Worm (Caenorhabditis elegans): ENCODE measurements around the gene F21C10.1.
A peak's percentile ranks its signal among the peaks of the same experiment; 100 is the strongest.
"Not testable (repeated sequence)": the region's sequence is repeated elsewhere in the genome, so short reads cannot be mapped to it uniquely, and the experiment has no call there.

Gene F21C10.1

DNA sequence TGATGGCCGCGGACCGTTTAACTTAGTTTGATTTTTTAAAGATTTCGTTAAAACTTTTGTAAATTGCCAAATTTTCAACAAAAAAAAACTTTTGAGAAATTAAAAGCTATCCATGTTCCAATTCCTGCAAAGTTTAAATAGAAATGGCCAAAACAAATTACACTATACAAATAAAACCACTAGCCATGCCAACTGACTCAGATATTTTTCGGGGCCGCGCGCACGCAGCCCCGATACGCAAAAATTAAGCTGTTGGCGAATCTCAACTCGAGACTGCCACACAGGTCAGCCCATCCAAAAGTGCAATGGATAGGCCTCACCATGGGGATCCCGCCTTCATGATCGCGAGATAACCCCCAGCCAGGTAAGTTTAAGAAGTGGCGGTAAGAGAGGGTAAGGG lies 45.5 kb upstream of the F21C10.1 start:
- peak; percentile 53; the same call in 1 of the 2 replicates for TF ChIP-seq egl-43 (GFP tag; IDR thresholded peaks at IDR 0.05)
- peak; percentile 44; the same call in 1 of the 2 replicates for TF ChIP-seq lin-38 (GFP tag; IDR thresholded peaks at IDR 0.05)
- TF ChIP-seq ctbp-1 (GFP tag; IDR thresholded peaks at IDR 0.05) = peak; percentile 64; the same call in 1 of the 2 replicates
- TF ChIP-seq set-16 (GFP tag; IDR thresholded peaks at IDR 0.05) = 0 out of 2 replicates have a peak, but pooled peaks have one; percentile 15
- peak; percentile 41; the same call in 1 of the 2 replicates for TF ChIP-seq ceh-44 (GFP tag; IDR thresholded peaks at IDR 0.05)
- 0 out of 4 replicates have a peak, but pooled peaks of 1 of the 2 experiments have one; percentile 33 for TF ChIP-seq madf-5 (GFP tag; IDR thresholded peaks at IDR 0.05)
- peak; percentile 68 for TF ChIP-seq pha-4 (GFP tag; IDR thresholded peaks at IDR 0.05)
- TF ChIP-seq pha-4 (tag; optimal IDR thresholded peaks at IDR 0.05) = not testable (repeated sequence)
- TF ChIP-seq lim-7 (GFP tag; IDR thresholded peaks at IDR 0.05) = 0 out of 2 replicates have a peak, but pooled peaks have one; percentile 16
- peak; percentile 76; the same call in 1 of the 2 replicates for TF ChIP-seq zfp-3 (GFP tag; conservative IDR thresholded peaks at IDR 0.05)
- peak; percentile 27; the same call in 1 of the 2 replicates for TF ChIP-seq php-3 (GFP tag; IDR thresholded peaks at IDR 0.05)
- peak; percentile 15; the same call in 1 of the 2 replicates for TF ChIP-seq mdt-29 (GFP tag; IDR thresholded peaks at IDR 0.05)
- TF ChIP-seq T26A8.4 (GFP tag; IDR thresholded peaks at IDR 0.05) = 0 out of 2 replicates have a peak, but pooled peaks have one; percentile 39

ce11 chrV:9088758-9089157 lies 43.4 kb upstream of the F21C10.1 start:
- TF ChIP-seq zip-2 (tag; optimal IDR thresholded peaks at IDR 0.05) = no peak
- 0 out of 4 replicates have a peak, but pooled peaks of 1 of the 2 experiments have one; percentile 35 for TF ChIP-seq madf-5 (GFP tag; IDR thresholded peaks at IDR 0.05)
- TF ChIP-seq nhr-48 (tag; optimal IDR thresholded peaks at IDR 0.05) = no peak
- peak; percentile 67; the same call in 1 of the 2 replicates for TF ChIP-seq hmg-1.1 (GFP tag; IDR thresholded peaks at IDR 0.05)
- peak; percentile 46; the same call in 1 of the 2 replicates for TF ChIP-seq vab-7 (GFP tag; IDR thresholded peaks at IDR 0.05)
- TF ChIP-seq Y75B8A.6 (GFP tag; IDR thresholded peaks at IDR 0.05) = peak; percentile 64
- TF ChIP-seq dmd-9 (GFP tag; IDR thresholded peaks at IDR 0.05) = 0 out of 2 replicates have a peak, but pooled peaks have one; percentile 47
- peak; percentile 80 for TF ChIP-seq snpc-1.2 (GFP tag; IDR thresholded peaks at IDR 0.05)
- peak; percentile 96 for TF ChIP-seq zfp-3 (GFP tag; conservative IDR thresholded peaks at IDR 0.05)
- peak; percentile 71 for TF ChIP-seq pha-4 (GFP tag; IDR thresholded peaks at IDR 0.05)
- no peak for TF ChIP-seq pha-4 (tag; optimal IDR thresholded peaks at IDR 0.05)
- peak; percentile 88 for TF ChIP-seq ctbp-1 (GFP tag; IDR thresholded peaks at IDR 0.05)
- TF ChIP-seq mxl-3 (GFP tag; optimal IDR thresholded peaks at IDR 0.05) = no peak
- 0 out of 2 replicates have a peak, but pooled peaks have one; percentile 6 for TF ChIP-seq lim-7 (GFP tag; IDR thresholded peaks at IDR 0.05)
- no peak for TF ChIP-seq zag-1 (tag; optimal IDR thresholded peaks at IDR 0.05)
- TF ChIP-seq nhr-237 (tag; optimal IDR thresholded peaks at IDR 0.05) = no peak
- no peak for TF ChIP-seq unc-130 (GFP tag; optimal IDR thresholded peaks at IDR 0.05)
- TF ChIP-seq lin-1 (GFP tag; IDR thresholded peaks at IDR 0.05) = peak; percentile 36; the same call in 1 of the 2 replicates
- TF ChIP-seq R02D3.7 (tag; optimal IDR thresholded peaks at IDR 0.05) = no peak
- peak; percentile 56; the same call in 1 of the 2 replicates for TF ChIP-seq egl-43 (GFP tag; IDR thresholded peaks at IDR 0.05)
- peak; percentile 36 for TF ChIP-seq sdz-12 (GFP tag; optimal IDR thresholded peaks at IDR 0.05)
- no peak for TF ChIP-seq Y48G9A.11 (GFP tag; IDR thresholded peaks at IDR 0.05)
- peak; percentile 85; the same call in 1 of the 2 replicates for TF ChIP-seq daf-19 (GFP tag; conservative IDR thresholded peaks at IDR 0.05)
- peak; percentile 63 for TF ChIP-seq nhr-41 (GFP tag; IDR thresholded peaks at IDR 0.05)
- TF ChIP-seq dmd-6 (GFP tag; IDR thresholded peaks at IDR 0.05) = peak; percentile 60
- peak; percentile 36; the same call in 1 of the 2 replicates for TF ChIP-seq lin-29 (GFP tag; IDR thresholded peaks at IDR 0.05)
- TF ChIP-seq lin-38 (GFP tag; IDR thresholded peaks at IDR 0.05) = peak; percentile 42
- peak; percentile 12 for TF ChIP-seq hlh-11 (tag; optimal IDR thresholded peaks at IDR 0.05)
- TF ChIP-seq T26A8.4 (GFP tag; IDR thresholded peaks at IDR 0.05) = peak; percentile 76; the same call in 1 of the 2 replicates
- no peak for TF ChIP-seq ZK546.5 (tag; optimal IDR thresholded peaks at IDR 0.05)
- TF ChIP-seq ama-1 (optimal IDR thresholded peaks at IDR 0.05) = no peak
- TF ChIP-seq php-3 (GFP tag; IDR thresholded peaks at IDR 0.05) = peak; percentile 53
- TF ChIP-seq daf-12 (tag; optimal IDR thresholded peaks at IDR 0.05) = no peak
- peak; percentile 78; the same call in 1 of the 2 replicates for TF ChIP-seq mdt-29 (GFP tag; IDR thresholded peaks at IDR 0.05)
